Fruit fly (Drosophila melanogaster) whole organism, embryonic: Measurements from ENCODE around the gene Rilpl.

Experiments used
- Atf6 ChIP-seq: fragments of 200-800 bp; sonication (Bioruptor generic); IDR thresholded peaks from 2 replicates; pipeline ENCODE4 v1.3.6; 2022; ENCODE audit warnings: missing biosample characterization, missing genetic modification characterization
- CG10543 ChIP-seq: fragments of 200-800 bp; sonication (Bioruptor generic); optimal IDR thresholded peaks from 3 replicates; lab custom pipeline; 2017; ENCODE audit warnings: missing biosample characterization, mild to moderate bottlenecking, missing genetic modification characterization, moderate library complexity
- CG10979 ChIP-seq: fragments of 200-800 bp; sonication (Bioruptor generic); optimal IDR thresholded peaks from 2 replicates; lab custom pipeline; 2018; ENCODE audit warnings: missing biosample characterization, mild to moderate bottlenecking, missing genetic modification characterization, moderate library complexity
- CG11504 ChIP-seq: fragments of 200-800 bp; sonication (Bioruptor generic); optimal IDR thresholded peaks from 3 replicates; lab custom pipeline; 2019; ENCODE audit warnings: missing biosample characterization, mild to moderate bottlenecking, missing genetic modification characterization, moderate library complexity
- CG11695 ChIP-seq: fragments of 200-800 bp; sonication (Bioruptor generic); IDR thresholded peaks from 3 replicates; pipeline ENCODE4 v1.3.6; 2022; ENCODE audit warnings: missing biosample characterization, missing genetic modification characterization
- CG13424 ChIP-seq: fragments of 200-800 bp; sonication (Bioruptor generic); optimal IDR thresholded peaks from 2 replicates; lab custom pipeline; 2019; ENCODE audit warnings: missing biosample characterization, mild to moderate bottlenecking, missing genetic modification characterization, moderate library complexity
- CG13894 ChIP-seq: fragments of 200-800 bp; sonication (Bioruptor generic); optimal IDR thresholded peaks from 3 replicates; lab custom pipeline; 2018; ENCODE audit warnings: missing biosample characterization, mild to moderate bottlenecking, missing genetic modification characterization, moderate library complexity
- CG14014 ChIP-seq: fragments of 200-800 bp; sonication (Bioruptor generic); IDR thresholded peaks from 2 replicates; pipeline ENCODE4 v1.3.6; 2022; ENCODE audit warnings: missing biosample characterization, missing genetic modification characterization
- CG15479 ChIP-seq: fragments of 200-800 bp; sonication (Bioruptor generic); optimal IDR thresholded peaks from 3 replicates; lab custom pipeline; 2019; ENCODE audit warnings: missing biosample characterization, mild to moderate bottlenecking, missing genetic modification characterization, moderate library complexity
- CG1603 ChIP-seq: fragments of 200-800 bp; sonication (Bioruptor generic); optimal IDR thresholded peaks from 2 replicates; lab custom pipeline; 2019; ENCODE audit warnings: missing biosample characterization, mild to moderate bottlenecking, missing genetic modification characterization, moderate library complexity
- CG17568 ChIP-seq: fragments of 200-800 bp; sonication (Bioruptor generic); optimal IDR thresholded peaks from 2 replicates; lab custom pipeline; 2018; ENCODE audit warnings: missing biosample characterization, mild to moderate bottlenecking, missing genetic modification characterization, moderate library complexity
- CG3838 ChIP-seq: fragments of 200-800 bp; sonication (Bioruptor generic); optimal IDR thresholded peaks from 3 replicates; lab custom pipeline; 2016; ENCODE audit warnings: missing biosample characterization, missing genetic modification characterization
- CG7372 ChIP-seq: fragments of 200-800 bp; sonication (Bioruptor generic); IDR thresholded peaks from 2 replicates; pipeline ENCODE4 v1.3.6; 2022; ENCODE audit warnings: missing biosample characterization, missing genetic modification characterization
- CG7839 ChIP-seq: fragments of 200-800 bp; sonication (Bioruptor generic); optimal IDR thresholded peaks from 3 replicates; lab custom pipeline; 2018; ENCODE audit warnings: missing biosample characterization, mild to moderate bottlenecking, missing genetic modification characterization, moderate library complexity
- CG8089 ChIP-seq: fragments of 200-800 bp; sonication (Bioruptor generic); optimal IDR thresholded peaks from 3 replicates; lab custom pipeline; 2016; ENCODE audit warnings: missing biosample characterization, missing genetic modification characterization
- CTCF ChIP-seq: fragments of 200-800 bp; sonication (Bioruptor generic); optimal IDR thresholded peaks from 2 replicates; lab custom pipeline; 2017; ENCODE audit warnings: missing biosample characterization, mild to moderate bottlenecking, missing genetic modification characterization, moderate library complexity
- Deaf1 ChIP-seq: fragments of 200-800 bp; optimal IDR thresholded peaks from 3 replicates; lab custom pipeline; 2019; ENCODE audit warnings: missing biosample characterization, mild to moderate bottlenecking, missing genetic modification characterization, moderate library complexity
- Doc2 ChIP-seq: fragments of 200-800 bp; sonication (Bioruptor generic); IDR thresholded peaks from 2 replicates; pipeline ENCODE4 v1.3.6; 2022; ENCODE audit warnings: missing biosample characterization, missing genetic modification characterization
- Ets65A ChIP-seq: fragments of 200-800 bp; sonication (Bioruptor generic); peaks from one replicate; lab custom pipeline; 2016; ENCODE audit warnings: missing biosample characterization, missing genetic modification characterization
- Hey ChIP-seq: fragments of 200-800 bp; sonication (Bioruptor generic); optimal IDR thresholded peaks from 3 replicates; lab custom pipeline; 2018; ENCODE audit warnings: missing biosample characterization, mild to moderate bottlenecking, missing genetic modification characterization
- Lpt ChIP-seq: fragments of >200 bp; optimal IDR thresholded peaks from 2 replicates; lab custom pipeline; 2018; ENCODE audit warnings: missing biosample characterization, missing genetic modification characterization
- MBD-R2 ChIP-seq: fragments of 200-800 bp; sonication (Bioruptor generic); IDR thresholded peaks from 2 replicates; pipeline ENCODE4 v1.3.6; 2022; ENCODE audit warnings: missing biosample characterization, missing genetic modification characterization
- Med ChIP-seq: fragments of 200-800 bp; sonication (Bioruptor generic); peaks from one replicate; lab custom pipeline; 2016; ENCODE audit warnings: missing biosample characterization, missing genetic modification characterization, mild to moderate bottlenecking, inconsistent platforms, moderate library complexity
- Sin3A ChIP-seq: fragments of >200 bp; optimal IDR thresholded peaks from 2 replicates; lab custom pipeline; 2018
- Xbp1 ChIP-seq: fragments of 200-800 bp; sonication (Bioruptor generic); optimal IDR thresholded peaks from 3 replicates; lab custom pipeline; 2016; ENCODE audit warnings: missing biosample characterization, mild to moderate bottlenecking, missing genetic modification characterization
- YL-1 ChIP-seq: fragments of 200-800 bp; sonication (Bioruptor generic); optimal IDR thresholded peaks from 3 replicates; lab custom pipeline; 2017; ENCODE audit warnings: missing biosample characterization, mild to moderate bottlenecking, missing genetic modification characterization
- abd-A ChIP-seq: fragments of 200-800 bp; sonication (Bioruptor generic); optimal IDR thresholded peaks from 3 replicates; lab custom pipeline; 2019; ENCODE audit warnings: missing biosample characterization, mild to moderate bottlenecking, missing genetic modification characterization, moderate library complexity
- cg ChIP-seq: fragments of 200-800 bp; sonication (Bioruptor generic); optimal IDR thresholded peaks from 3 replicates; lab custom pipeline; 2019; ENCODE audit warnings: missing biosample characterization, mild to moderate bottlenecking, missing genetic modification characterization, moderate library complexity
- chinmo ChIP-seq: fragments of 200-800 bp; sonication (Bioruptor generic); IDR thresholded peaks from 4 replicates; pipeline ENCODE4 v1.3.6; 2022; ENCODE audit warnings: missing biosample characterization, missing genetic modification characterization; ENCODE audit not compliant: partially characterized antibody
- crol ChIP-seq: fragments of 200-800 bp; sonication (Bioruptor generic); IDR thresholded peaks from 2 replicates; pipeline ENCODE4 v1.3.6; 2022; ENCODE audit warnings: missing biosample characterization, missing genetic modification characterization
- crp ChIP-seq, 2 experiments: fragments of 200-800 bp; sonication (Bioruptor generic); optimal IDR thresholded peaks; 2 replicates in 1 of 2; 3 replicates in 1 of 2; lab custom pipeline; 2017; ENCODE audit warnings: missing biosample characterization in 2 of 2, missing genetic modification characterization in 2 of 2, mild to moderate bottlenecking in 1 of 2, moderate library complexity in 1 of 2
- ewg ChIP-seq: fragments of 200-800 bp; sonication (Bioruptor generic); optimal IDR thresholded peaks from 3 replicates; lab custom pipeline; 2017; ENCODE audit warnings: mild to moderate bottlenecking, missing biosample characterization, missing genetic modification reagents, missing genetic modification characterization
- kni ChIP-seq: fragments of 200-800 bp; sonication (Bioruptor generic); optimal IDR thresholded peaks from 3 replicates; lab custom pipeline; 2017; ENCODE audit warnings: mild to moderate bottlenecking, missing biosample characterization, missing genetic modification reagents, missing genetic modification characterization
- nerfin-1 ChIP-seq: fragments of 200-800 bp; sonication (Bioruptor generic); optimal IDR thresholded peaks from 3 replicates; lab custom pipeline; 2019; ENCODE audit warnings: missing biosample characterization, mild to moderate bottlenecking, missing genetic modification characterization, moderate library complexity
- onecut ChIP-seq: fragments of 200-800 bp; sonication (Bioruptor generic); IDR thresholded peaks from 2 replicates; pipeline ENCODE4 v1.3.6; 2022; ENCODE audit warnings: missing biosample characterization, missing genetic modification characterization
- phol ChIP-seq: fragments of 200-800 bp; sonication (Bioruptor generic); optimal IDR thresholded peaks from 3 replicates; lab custom pipeline; 2018; ENCODE audit warnings: missing biosample characterization, mild to moderate bottlenecking, missing genetic modification characterization, moderate library complexity
- prd ChIP-seq, 3 experiments: fragments of >200 bp in 2 of 3; fragments of 200-800 bp in 1 of 3; sonication (Bioruptor generic) in 1 of 3; optimal IDR thresholded peaks in 2 of 3; IDR thresholded peaks in 1 of 3; 2 replicates in 2 of 3; 3 replicates in 1 of 3; pipeline versions ENCODE4 v1.3.6 to Lab custom; 2017 to 2022; ENCODE audit warnings: missing biosample characterization in 1 of 3, missing genetic modification characterization in 1 of 3
- schlank ChIP-seq: fragments of 200-800 bp; sonication (Bioruptor generic); optimal IDR thresholded peaks from 2 replicates; lab custom pipeline; 2018; ENCODE audit warnings: missing biosample characterization, mild to moderate bottlenecking, missing genetic modification characterization
- scrt ChIP-seq: fragments of 200-800 bp; sonication (Bioruptor generic); optimal IDR thresholded peaks from 2 replicates; lab custom pipeline; 2018; ENCODE audit warnings: missing biosample characterization, mild to moderate bottlenecking, missing genetic modification characterization, moderate library complexity
- sens ChIP-seq: fragments of 200-800 bp; sonication (Bioruptor generic); peaks from one replicate; lab custom pipeline; 2016; ENCODE audit warnings: missing biosample characterization, missing genetic modification characterization
- shn ChIP-seq: fragments of 200-800 bp; sonication (Bioruptor generic); optimal IDR thresholded peaks from 3 replicates; lab custom pipeline; 2016; ENCODE audit warnings: missing biosample characterization, missing genetic modification characterization
- sima ChIP-seq: fragments of 200-800 bp; sonication (Bioruptor generic); optimal IDR thresholded peaks from 2 replicates; lab custom pipeline; 2016; ENCODE audit warnings: missing biosample characterization, missing genetic modification characterization
- sisA ChIP-seq: fragments of 200-800 bp; sonication (Bioruptor generic); IDR thresholded peaks from 2 replicates; pipeline ENCODE4 v1.3.6; 2022; ENCODE audit warnings: missing biosample characterization, missing genetic modification characterization
- slbo ChIP-seq: fragments of 200-800 bp; sonication (Bioruptor generic); IDR thresholded peaks from 2 replicates; pipeline ENCODE4 v1.3.6; 2022; ENCODE audit warnings: missing biosample characterization, missing genetic modification characterization
- zen2 ChIP-seq: fragments of 200-800 bp; sonication (Bioruptor generic); IDR thresholded peaks from 3 replicates; pipeline ENCODE4 v1.3.6; 2022; ENCODE audit warnings: missing biosample characterization, missing genetic modification characterization; ENCODE audit not compliant: partially characterized antibody
- zfh2 ChIP-seq: fragments of 200-800 bp; sonication (Bioruptor generic); optimal IDR thresholded peaks from 2 replicates; lab custom pipeline; 2016; ENCODE audit warnings: missing biosample characterization, missing genetic modification characterization

Rilpl gene

dm6 chrX:1405012-1405411 is 12.2 kb downstream of the Rilpl start:
- TF ChIP-seq onecut (GFP tag; lab: Robert Waterston, UW) (peak; percentile 59), Lpt (GFP tag; lab: Kevin White, UChicago) (no peak), schlank (tag; lab: Kevin White, UChicago) (no peak), Hey (tag; lab: Kevin White, UChicago) (peak; percentile 37), CTCF (peak; percentile 83)
- TF ChIP-seq, all 482 proteins: peak for 3

DNA sequence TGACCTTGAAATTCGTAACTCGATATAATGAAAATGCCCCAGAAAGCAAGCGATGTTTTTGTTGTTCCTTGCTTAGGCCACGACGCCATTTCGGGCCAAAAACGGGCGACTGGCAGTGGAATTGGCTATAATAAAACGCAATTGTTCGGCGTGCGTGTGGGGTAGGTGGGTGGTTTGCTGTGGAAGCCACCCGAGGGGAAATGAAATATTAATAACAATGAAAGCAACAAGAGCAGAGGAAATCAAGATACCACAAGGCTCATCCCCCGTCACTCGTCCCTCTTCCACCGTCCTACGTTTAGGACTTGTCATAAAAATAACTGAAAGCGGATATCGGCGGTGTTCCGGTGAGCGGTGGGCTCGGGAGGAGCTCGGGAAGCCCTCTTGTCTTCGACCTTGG is 12.9 kb downstream of the Rilpl start:
- TF ChIP-seq crol (GFP tag; lab: Robert Waterston, UW) (peak; percentile 50), CG13424 (no peak), abd-A (tag; lab: Kevin White, UChicago) (peak; percentile 93), Sin3A (lab: Kevin White, UChicago) (no peak), chinmo (GFP tag; lab: Robert Waterston, UW) (no peak), kni (GFP tag; lab: Kevin White, UChicago) (no peak), phol (tag; lab: Kevin White, UChicago) (no peak), YL-1 (GFP tag; lab: Kevin White, UChicago) (no peak), CG13894 (tag; lab: Kevin White, UChicago) (peak; percentile 6), Deaf1 (tag; lab: Kevin White, UChicago) (peak; percentile 15), CG14014 (GFP tag; lab: Robert Waterston, UW) (no peak), CG3838 (GFP tag; lab: Kevin White, UChicago) (no peak), CG15479 (no peak), scrt (peak; percentile 61), Med (GFP tag; lab: Kevin White, UChicago) (no peak)

dm6 chrX:1407683-1408082 is 14.8 kb downstream of the Rilpl start:
- peak; percentile 53 for TF ChIP-seq Med (GFP tag; lab: Kevin White, UChicago)
- TF ChIP-seq shn: no peak
- TF ChIP-seq zen2 (GFP tag; lab: Robert Waterston, UW): no peak
- no peak for TF ChIP-seq prd (optimal IDR thresholded peaks at IDR 0.05; lab: Kevin White, UChicago)
- TF ChIP-seq prd (GFP tag; IDR thresholded peaks at IDR 0.05; lab: Robert Waterston, UW): 0 out of 3 replicates have a peak, but pooled peaks have one; percentile 26
- TF ChIP-seq slbo: 0 out of 2 replicates have a peak, but pooled peaks have one; percentile 12
- TF ChIP-seq CG1603: peak; percentile 1
- TF ChIP-seq CG7839 (tag; lab: Kevin White, UChicago): no peak
- TF ChIP-seq nerfin-1 (tag; lab: Kevin White, UChicago): peak; percentile 36
- peak; percentile 2 for TF ChIP-seq Ets65A (GFP tag; lab: Kevin White, UChicago)
- TF ChIP-seq CG11504 (tag; lab: Kevin White, UChicago): peak; percentile 7
- no peak for TF ChIP-seq Atf6 (GFP tag; lab: Robert Waterston, UW)
- 0 out of 2 replicates have a peak, but pooled peaks have one; percentile 44 for TF ChIP-seq CG7372 (GFP tag; lab: Robert Waterston, UW)
- TF ChIP-seq zfh2: no peak
- TF ChIP-seq CG10979 (tag; lab: Kevin White, UChicago): peak; percentile 6
- 0 out of 2 replicates have a peak, but pooled peaks have one; percentile 12 for TF ChIP-seq sisA (GFP tag; lab: Robert Waterston, UW)
- peak; percentile 71 for TF ChIP-seq sens (GFP tag; lab: Kevin White, UChicago)
- TF ChIP-seq Doc2 (GFP tag; lab: Robert Waterston, UW): no peak

- TF ChIP-seq crp (GFP tag; optimal IDR thresholded peaks at IDR 0.05; lab: Kevin White, UChicago) (peak in 1 of 2 experiments; percentile 71), sens (GFP tag; lab: Kevin White, UChicago) (peak; percentile 0), MBD-R2 (GFP tag; lab: Robert Waterston, UW) (peak; percentile 17; the same call in 1 of the 2 replicates), Med (GFP tag; lab: Kevin White, UChicago) (peak; percentile 43), CG17568 (GFP tag; lab: Kevin White, UChicago) (no peak), Deaf1 (tag; lab: Kevin White, UChicago) (peak; percentile 97), crol (GFP tag; lab: Robert Waterston, UW) (peak; percentile 27; the same call in 1 of the 2 replicates), scrt (peak; percentile 9), CG10543 (GFP tag; lab: Kevin White, UChicago) (peak; percentile 11), chinmo (GFP tag; lab: Robert Waterston, UW) (0 out of 4 replicates have a peak, but pooled peaks have one; percentile 9), Xbp1 (GFP tag; lab: Kevin White, UChicago) (no peak), ewg (GFP tag; lab: Kevin White, UChicago) (peak; percentile 82), CG8089 (GFP tag; lab: Kevin White, UChicago) (no peak), sima (no peak), cg (GFP tag; lab: Kevin White, UChicago) (peak; percentile 5), CG11695 (no peak), onecut (GFP tag; lab: Robert Waterston, UW) (peak; percentile 6; the same call in 1 of the 2 replicates)
These were observed 16.1 kb downstream of the Rilpl start, which contains the start of gene futsch for dm6 chrX:1408964-1409363. Gene futsch (plus strand): TSS chrX:1409069.
